Worm (Caenorhabditis elegans) whole organism, L1 larva: Measurements from ENCODE around the gene F55A11.8.

Experiments
- C04F5.9 ChIP-seq: sonication (generic microtip); optimal IDR thresholded peaks from 2 replicates; lab custom pipeline; 2016; ENCODE audit warnings: missing genetic modification characterization, missing compliant biosample characterization
- C34B4.2 ChIP-seq: sonication (generic microtip); optimal IDR thresholded peaks from 2 replicates; lab custom pipeline; 2017; ENCODE audit warnings: mild to moderate bottlenecking, missing genetic modification characterization, missing compliant biosample characterization
- F16B12.6 ChIP-seq: fragments of 150-350 bp; optimal IDR thresholded peaks from 2 replicates; lab custom pipeline; 2014; ENCODE audit warnings: missing biosample characterization, missing genetic modification characterization
- aha-1 ChIP-seq: fragments of 150-350 bp; optimal IDR thresholded peaks from 2 replicates; lab custom pipeline; 2014; ENCODE audit warnings: missing biosample characterization, missing genetic modification characterization
- alr-1 ChIP-seq: fragments of 200-800 bp; sonication (Bioruptor generic); optimal IDR thresholded peaks from 2 replicates; lab custom pipeline; 2018; ENCODE audit warnings: borderline replicate concordance, mild to moderate bottlenecking, missing genetic modification characterization, missing compliant biosample characterization
- ama-1 ChIP-seq: fragments of 150-350 bp; optimal IDR thresholded peaks from 2 replicates; lab custom pipeline; 2014
- blmp-1 ChIP-seq: fragments of 150-350 bp; optimal IDR thresholded peaks from 2 replicates; lab custom pipeline; 2014; ENCODE audit warnings: missing biosample characterization, missing genetic modification characterization
- ceh-63 ChIP-seq: fragments of 200-800 bp; sonication (Bioruptor generic); optimal IDR thresholded peaks from 2 replicates; lab custom pipeline; 2018; ENCODE audit warnings: mild to moderate bottlenecking, missing genetic modification characterization, missing compliant biosample characterization
- ceh-8 ChIP-seq: fragments of 200-800 bp; sonication (Bioruptor generic); optimal IDR thresholded peaks from 2 replicates; lab custom pipeline; 2018; ENCODE audit warnings: mild to moderate bottlenecking, missing genetic modification characterization, moderate library complexity, missing compliant biosample characterization
- ceh-88 ChIP-seq: fragments of 200-800 bp; sonication (Bioruptor generic); IDR thresholded peaks from 2 replicates; pipeline ENCODE4 v1.3.6; 2022; ENCODE audit warnings: missing genetic modification characterization, missing compliant biosample characterization
- ceh-90 ChIP-seq: sonication (generic microtip); optimal IDR thresholded peaks from 2 replicates; lab custom pipeline; 2016; ENCODE audit warnings: missing genetic modification characterization, missing compliant biosample characterization
- ces-1 ChIP-seq: fragments of 150-350 bp; optimal IDR thresholded peaks from 2 replicates; lab custom pipeline; 2014; ENCODE audit warnings: missing biosample characterization, missing genetic modification reagents, missing genetic modification characterization
- dpl-1 ChIP-seq, 3 experiments: fragments of 150-350 bp in 2 of 3; sonication (generic microtip) in 1 of 3; optimal IDR thresholded peaks; 2 replicates each; lab custom pipeline; 2014 to 2017; ENCODE audit warnings: missing biosample characterization in 3 of 3, missing genetic modification characterization in 3 of 3, missing genetic modification reagents in 3 of 3
- efl-1 ChIP-seq, 4 experiments: fragments of 150-350 bp; optimal IDR thresholded peaks in 3 of 4; peaks in 1 of 4; 1 replicate in 1 of 4; 2 replicates in 3 of 4; lab custom pipeline; 2014; ENCODE audit warnings: missing biosample characterization in 2 of 4, missing genetic modification characterization in 2 of 4, missing genetic modification reagents in 2 of 4
- egl-13 ChIP-seq: sonication (generic microtip); optimal IDR thresholded peaks from 2 replicates; lab custom pipeline; 2016; ENCODE audit warnings: missing genotype, missing genetic modification reagents, missing genetic modification characterization, missing compliant biosample characterization
- elt-2 ChIP-seq: sonication (generic microtip); optimal IDR thresholded peaks from 2 replicates; lab custom pipeline; 2016; ENCODE audit warnings: missing genetic modification characterization, mild to moderate bottlenecking, inconsistent platforms, missing compliant biosample characterization, missing genetic modification reagents
- fkh-10 ChIP-seq: sonication (generic microtip); optimal IDR thresholded peaks from 2 replicates; lab custom pipeline; 2017; ENCODE audit warnings: missing biosample characterization, missing genetic modification reagents, missing genetic modification characterization
- fkh-4 ChIP-seq: sonication (generic microtip); optimal IDR thresholded peaks from 2 replicates; lab custom pipeline; 2016; ENCODE audit warnings: missing compliant biosample characterization, missing genetic modification characterization, borderline replicate concordance
- hlh-17 ChIP-seq: fragments of 200-800 bp; sonication (Bioruptor generic); optimal IDR thresholded peaks from 2 replicates; lab custom pipeline; 2018; ENCODE audit warnings: missing genetic modification characterization, mild to moderate bottlenecking, missing compliant biosample characterization, moderate library complexity, borderline replicate concordance
- hlh-4 ChIP-seq: sonication (generic microtip); optimal IDR thresholded peaks from 2 replicates; lab custom pipeline; 2016; ENCODE audit warnings: mild to moderate bottlenecking, missing genetic modification characterization, missing compliant biosample characterization
- hpl-2 ChIP-seq: fragments of 150-350 bp; optimal IDR thresholded peaks from 2 replicates; lab custom pipeline; 2014; ENCODE audit warnings: missing biosample characterization, missing genetic modification reagents, missing genetic modification characterization
- irx-1 ChIP-seq: sonication (generic microtip); optimal IDR thresholded peaks from 2 replicates; lab custom pipeline; 2016; ENCODE audit warnings: missing genetic modification characterization, missing compliant biosample characterization
- jun-1 ChIP-seq: fragments of 150-350 bp; optimal IDR thresholded peaks from 2 replicates; lab custom pipeline; 2014; ENCODE audit warnings: missing biosample characterization, missing genetic modification reagents, missing genetic modification characterization
- lin-14 ChIP-seq: fragments of 200-800 bp; sonication (Bioruptor generic); optimal IDR thresholded peaks from 2 replicates; lab custom pipeline; 2018; ENCODE audit warnings: mild to moderate bottlenecking, missing genetic modification characterization, moderate library complexity, missing compliant biosample characterization
- lin-35 ChIP-seq, 2 experiments: fragments of 150-350 bp; optimal IDR thresholded peaks; 2 replicates each; lab custom pipeline; 2014; ENCODE audit warnings: missing biosample characterization in 2 of 2, missing genetic modification characterization in 2 of 2, missing genetic modification reagents in 2 of 2
- lin-39 ChIP-seq: fragments of 150-350 bp; optimal IDR thresholded peaks from 2 replicates; lab custom pipeline; 2014; ENCODE audit warnings: missing biosample characterization, missing genetic modification reagents, missing genetic modification characterization
- lir-3 ChIP-seq: sonication (generic microtip); optimal IDR thresholded peaks from 2 replicates; lab custom pipeline; 2016; ENCODE audit warnings: mild to moderate bottlenecking, missing genetic modification characterization, moderate library complexity, missing compliant biosample characterization; ENCODE audit not compliant: poor library complexity
- lsy-2 ChIP-seq, 2 experiments: fragments of 150-350 bp; optimal IDR thresholded peaks; 2 replicates each; lab custom pipeline; 2014; ENCODE audit warnings: missing biosample characterization in 2 of 2, missing genetic modification characterization in 2 of 2
- mab-9 ChIP-seq: fragments of 200-800 bp; sonication (Bioruptor generic); IDR thresholded peaks from 2 replicates; pipeline ENCODE4 v1.3.6; 2022; ENCODE audit warnings: missing genetic modification reagents, missing genetic modification characterization, missing compliant biosample characterization
- nhr-11 ChIP-seq: fragments of 150-350 bp; optimal IDR thresholded peaks from 2 replicates; lab custom pipeline; 2014; ENCODE audit warnings: missing biosample characterization, missing genetic modification characterization
- nhr-12 ChIP-seq: sonication (generic microtip); optimal IDR thresholded peaks from 2 replicates; lab custom pipeline; 2017; ENCODE audit warnings: missing biosample characterization, missing genetic modification characterization
- nhr-237 ChIP-seq: fragments of 150-350 bp; optimal IDR thresholded peaks from 2 replicates; lab custom pipeline; 2014; ENCODE audit warnings: missing biosample characterization, missing genetic modification characterization
- nhr-28 ChIP-seq: fragments of 150-350 bp; optimal IDR thresholded peaks from 2 replicates; lab custom pipeline; 2014; ENCODE audit warnings: missing biosample characterization, missing genetic modification characterization
- nhr-71 ChIP-seq: sonication (generic microtip); optimal IDR thresholded peaks from 2 replicates; lab custom pipeline; 2016; ENCODE audit warnings: mild to moderate bottlenecking, missing genetic modification characterization, moderate library complexity, missing compliant biosample characterization
- nhr-84 ChIP-seq: sonication (generic microtip); optimal IDR thresholded peaks from 2 replicates; lab custom pipeline; 2017; ENCODE audit warnings: missing biosample characterization, missing genetic modification characterization
- nhr-85 ChIP-seq: sonication (generic microtip); peaks from one replicate; lab custom pipeline; 2016; ENCODE audit warnings: missing genetic modification characterization, inconsistent platforms, missing compliant biosample characterization
- nhr-90 ChIP-seq: sonication (generic microtip); optimal IDR thresholded peaks from 2 replicates; lab custom pipeline; 2016; ENCODE audit warnings: mild to moderate bottlenecking, missing genetic modification characterization, missing compliant biosample characterization; ENCODE audit not compliant: poor library complexity
- pqm-1 ChIP-seq: sonication (generic microtip); optimal IDR thresholded peaks from 3 replicates; lab custom pipeline; 2017; ENCODE audit warnings: missing biosample characterization, missing genetic modification characterization
- rnt-1 ChIP-seq: sonication (generic microtip); optimal IDR thresholded peaks from 2 replicates; lab custom pipeline; 2016; ENCODE audit warnings: mild to moderate bottlenecking, missing genetic modification characterization, moderate library complexity, missing compliant biosample characterization
- skn-1 ChIP-seq: fragments of 150-350 bp; optimal IDR thresholded peaks from 2 replicates; lab custom pipeline; 2014; ENCODE audit warnings: missing biosample characterization, missing genetic modification characterization
- sox-4 ChIP-seq: sonication (generic microtip); optimal IDR thresholded peaks from 2 replicates; lab custom pipeline; 2016; ENCODE audit warnings: missing genetic modification characterization, missing compliant biosample characterization
- sptf-1 ChIP-seq: fragments of 150-350 bp; optimal IDR thresholded peaks from 2 replicates; lab custom pipeline; 2014; ENCODE audit warnings: missing biosample characterization, missing genetic modification characterization
- swsn-7 ChIP-seq: sonication (generic microtip); optimal IDR thresholded peaks from 2 replicates; lab custom pipeline; 2016; ENCODE audit warnings: missing genetic modification characterization, missing compliant biosample characterization
- tbx-2 ChIP-seq: sonication (generic microtip); optimal IDR thresholded peaks from 2 replicates; lab custom pipeline; 2016; ENCODE audit warnings: missing genetic modification characterization, missing compliant biosample characterization
- tlp-1 ChIP-seq: fragments of 150-350 bp; optimal IDR thresholded peaks from 2 replicates; lab custom pipeline; 2014; ENCODE audit warnings: missing biosample characterization, missing genetic modification characterization
- unc-130 ChIP-seq: fragments of 150-350 bp; optimal IDR thresholded peaks from 2 replicates; lab custom pipeline; 2017; ENCODE audit warnings: missing biosample characterization, missing genetic modification characterization, inconsistent platforms
- unc-86 ChIP-seq: sonication (generic microtip); optimal IDR thresholded peaks from 2 replicates; lab custom pipeline; 2016; ENCODE audit warnings: missing genetic modification characterization, missing compliant biosample characterization
- xbp-1 ChIP-seq: sonication (generic microtip); optimal IDR thresholded peaks from 2 replicates; lab custom pipeline; 2016; ENCODE audit warnings: missing genetic modification characterization, missing compliant biosample characterization
- zag-1 ChIP-seq: fragments of 150-350 bp; optimal IDR thresholded peaks from 2 replicates; lab custom pipeline; 2014; ENCODE audit warnings: missing biosample characterization, missing genetic modification characterization
- zip-4 ChIP-seq: fragments of 200-800 bp; sonication (Bioruptor generic); optimal IDR thresholded peaks from 2 replicates; lab custom pipeline; 2018; ENCODE audit warnings: mild to moderate bottlenecking, missing genetic modification characterization, moderate library complexity, missing compliant biosample characterization
- ztf-4 ChIP-seq: fragments of 150-350 bp; optimal IDR thresholded peaks from 2 replicates; lab custom pipeline; 2014; ENCODE audit warnings: missing biosample characterization, missing genetic modification characterization

The F55A11.8 gene

ce11 chrV:11803518-11803994 is 15.6 kb downstream of the F55A11.8 start (continued):
- TF ChIP-seq fkh-4 (tag; lab: Kevin White, UChicago) = no peak
- TF ChIP-seq lsy-2 (tag; optimal IDR thresholded peaks at IDR 0.05; lab: Kevin White, UChicago) = peak in 1 of 2 experiments; percentile 2
- peak; percentile 29 for TF ChIP-seq tbx-2 (tag; lab: Kevin White, UChicago)
- no peak for TF ChIP-seq ceh-63 (GFP tag; lab: Kevin White, UChicago)
- no peak for TF ChIP-seq rnt-1 (tag; lab: Kevin White, UChicago)
- TF ChIP-seq zag-1 (tag; lab: Kevin White, UChicago) = no peak
- no peak for TF ChIP-seq aha-1 (tag; lab: Kevin White, UChicago)
- TF ChIP-seq hlh-17 = no peak
- no peak for TF ChIP-seq ceh-88 (GFP tag; lab: Robert Waterston, UW)
- no peak for TF ChIP-seq mab-9
- TF ChIP-seq swsn-7 (tag; lab: Kevin White, UChicago) = no peak
- no peak for TF ChIP-seq sox-4
- TF ChIP-seq nhr-90 (tag; lab: Kevin White, UChicago) = peak; percentile 32
- peak in 1 of 2 experiments; percentile 50 for TF ChIP-seq lin-35 (GFP tag; optimal IDR thresholded peaks at IDR 0.05; lab: Kevin White, UChicago)
- TF ChIP-seq lin-39 (tag; lab: Kevin White, UChicago) = no peak
- no peak for TF ChIP-seq F16B12.6 (tag; lab: Kevin White, UChicago)
- TF ChIP-seq ceh-90 (tag; lab: Kevin White, UChicago) = no peak
- peak; percentile 95 for TF ChIP-seq nhr-85 (tag; lab: Kevin White, UChicago)
- TF ChIP-seq egl-13 (tag; lab: Kevin White, UChicago) = no peak
- no peak for TF ChIP-seq nhr-28
- TF ChIP-seq ceh-8 = peak; percentile 44
- no peak for TF ChIP-seq nhr-237 (tag; lab: Kevin White, UChicago)
- TF ChIP-seq dpl-1 (GFP tag; optimal IDR thresholded peaks at IDR 0.05; lab: Kevin White, UChicago) = no peak
- no peak for TF ChIP-seq sptf-1 (tag; lab: Kevin White, UChicago)
- TF ChIP-seq nhr-11 (tag; lab: Kevin White, UChicago) = no peak
- no peak for TF ChIP-seq ztf-4 (tag; lab: Kevin White, UChicago)
- TF ChIP-seq tlp-1 (tag; lab: Kevin White, UChicago) = no peak
- no peak for TF ChIP-seq zip-4 (GFP tag; lab: Kevin White, UChicago)
- TF ChIP-seq unc-86 (tag; lab: Kevin White, UChicago) = no peak
- no peak for TF ChIP-seq fkh-10 (GFP tag; lab: Kevin White, UChicago)
- TF ChIP-seq C34B4.2 = no peak
- no peak for TF ChIP-seq C04F5.9 (tag; lab: Kevin White, UChicago)
- TF ChIP-seq nhr-71 = peak; percentile 85
- TF ChIP-seq jun-1 (tag; lab: Kevin White, UChicago) = no peak
- no peak for TF ChIP-seq xbp-1 (tag; lab: Kevin White, UChicago)
- TF ChIP-seq ces-1 (GFP tag; lab: Kevin White, UChicago) = no peak

DNA sequence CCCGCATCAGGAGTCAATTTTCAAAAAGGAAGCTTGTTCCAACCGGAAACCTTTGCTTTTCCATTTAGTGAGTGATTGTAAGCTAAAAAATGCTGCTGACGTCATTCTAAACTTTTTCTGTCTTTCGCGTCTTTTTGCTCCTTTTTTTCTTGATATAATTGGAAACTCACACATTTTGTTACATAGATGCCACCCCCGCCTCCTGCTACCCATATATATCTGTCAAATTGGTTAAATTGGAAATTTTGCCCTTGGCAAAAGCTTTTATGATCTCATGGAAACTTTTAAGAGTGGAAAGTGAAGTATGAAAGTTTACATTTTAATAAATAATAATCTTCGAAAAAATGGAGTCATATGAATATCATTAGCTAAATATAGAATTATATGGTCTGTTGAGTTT is 21.9 kb downstream of the F55A11.8 start:
- TF ChIP-seq lin-14 (GFP tag; lab: Kevin White, UChicago) = peak; percentile 67
- no peak for TF ChIP-seq nhr-12
- no peak for TF ChIP-seq elt-2 (tag; lab: Kevin White, UChicago)
- TF ChIP-seq C04F5.9 (tag; lab: Kevin White, UChicago) = no peak
- no peak for TF ChIP-seq nhr-84
- TF ChIP-seq irx-1 (tag; lab: Kevin White, UChicago) = peak; percentile 9
- TF ChIP-seq F16B12.6 (tag; lab: Kevin White, UChicago) = no peak
- TF ChIP-seq skn-1 (tag; lab: Kevin White, UChicago) = no peak
- TF ChIP-seq hpl-2 (GFP tag; lab: Kevin White, UChicago) = no peak
- no peak for TF ChIP-seq unc-130 (tag; lab: Kevin White, UChicago)
- no peak for TF ChIP-seq fkh-10 (GFP tag; lab: Kevin White, UChicago)
- no peak for TF ChIP-seq pqm-1 (tag; lab: Kevin White, UChicago)
- no peak for TF ChIP-seq nhr-237 (tag; lab: Kevin White, UChicago)
- TF ChIP-seq hlh-4 (tag; lab: Kevin White, UChicago) = no peak
- no peak for TF ChIP-seq ama-1 (lab: Kevin White, UChicago)
- no peak for TF ChIP-seq nhr-28
- no peak for TF ChIP-seq blmp-1 (tag; lab: Kevin White, UChicago)
- TF ChIP-seq unc-86 (tag; lab: Kevin White, UChicago) = peak; percentile 2
- TF ChIP-seq lir-3 (tag; lab: Kevin White, UChicago) = no peak
- TF ChIP-seq efl-1 (optimal IDR thresholded peaks at IDR 0.05; lab: Kevin White, UChicago) = no peak
- peak in 1 of 2 experiments; percentile 80 for TF ChIP-seq efl-1 (GFP tag; optimal IDR thresholded peaks at IDR 0.05 in 1 of 2; lab: Kevin White, UChicago)
- TF ChIP-seq lsy-2 (tag; optimal IDR thresholded peaks at IDR 0.05; lab: Kevin White, UChicago) = no peak
- no peak for TF ChIP-seq tbx-2 (tag; lab: Kevin White, UChicago)
- no peak for TF ChIP-seq alr-1
- TF ChIP-seq zip-4 (GFP tag; lab: Kevin White, UChicago) = no peak
